Worm (Caenorhabditis elegans) whole organism, L4 larva: ENCODE measurements around the gene lin-52.

Experiments
- F10B5.3 ChIP-seq: sonication (generic microtip); optimal IDR thresholded peaks from 2 replicates; lab custom pipeline; 2016; ENCODE audit warnings: mild to moderate bottlenecking, missing genetic modification characterization, missing compliant biosample characterization
- R02D3.7 ChIP-seq: fragments of 150-350 bp; sonication (generic microtip); optimal IDR thresholded peaks from 3 replicates; lab custom pipeline; 2014; ENCODE audit warnings: missing biosample characterization, missing genetic modification characterization
- Y75B8A.6 ChIP-seq: fragments of 200-800 bp; sonication (Bioruptor generic); IDR thresholded peaks from 2 replicates; pipeline ENCODE4 v1.3.6; 2022; ENCODE audit warnings: missing genetic modification reagents, missing genetic modification characterization, missing compliant biosample characterization
- aha-1 ChIP-seq: fragments of 150-350 bp; peaks from one replicate; lab custom pipeline; 2014; ENCODE audit warnings: missing biosample characterization, missing genetic modification characterization
- aly-2 ChIP-seq: sonication (generic microtip); optimal IDR thresholded peaks from 2 replicates; lab custom pipeline; 2018; ENCODE audit warnings: missing biosample characterization, missing genetic modification characterization
- arid-1 ChIP-seq: fragments of 200-800 bp; sonication (Bioruptor generic); conservative IDR thresholded peaks from 2 replicates; pipeline ENCODE4 v1.3.6; 2022; ENCODE audit warnings: missing genetic modification reagents, missing genetic modification characterization, missing compliant biosample characterization
- ceh-28 ChIP-seq: fragments of 150-350 bp; optimal IDR thresholded peaks from 2 replicates; lab custom pipeline; 2014; ENCODE audit warnings: missing biosample characterization, missing genetic modification reagents, missing genetic modification characterization
- fos-1 ChIP-seq: fragments of 150-350 bp; optimal IDR thresholded peaks from 2 replicates; lab custom pipeline; 2014; ENCODE audit warnings: missing biosample characterization, missing genetic modification characterization
- hlh-11 ChIP-seq: fragments of 200-800 bp; sonication (Bioruptor generic); optimal IDR thresholded peaks from 2 replicates; lab custom pipeline; 2018; ENCODE audit warnings: mild to moderate bottlenecking, missing genetic modification characterization, missing compliant biosample characterization
- nhr-11 ChIP-seq: fragments of 150-350 bp; optimal IDR thresholded peaks from 2 replicates; lab custom pipeline; 2014; ENCODE audit warnings: missing biosample characterization, missing genetic modification characterization
- nhr-77 ChIP-seq: fragments of 150-350 bp; optimal IDR thresholded peaks from 2 replicates; lab custom pipeline; 2014; ENCODE audit warnings: missing biosample characterization, missing genetic modification characterization
- pha-4 ChIP-seq, 2 experiments: fragments of 150-350 bp in 1 of 2; fragments of 200-800 bp in 1 of 2; sonication (Bioruptor generic) in 1 of 2; IDR thresholded peaks in 1 of 2; optimal IDR thresholded peaks in 1 of 2; 2 replicates each; pipeline versions ENCODE4 v1.3.6 to Lab custom; 2014 to 2022; ENCODE audit warnings: missing genetic modification characterization in 2 of 2, missing genetic modification reagents in 2 of 2, missing biosample characterization in 1 of 2, missing compliant biosample characterization in 1 of 2
- snpc-4 ChIP-seq: fragments of 150-350 bp; optimal IDR thresholded peaks from 2 replicates; lab custom pipeline; 2014; ENCODE audit warnings: missing biosample characterization, missing genetic modification characterization

ce11 chrIII:9822942-9823341 lies 1.6 kb downstream of the lin-52 start, which contains the start of gene arl-5:
- no peak for TF ChIP-seq pha-4 (GFP tag; IDR thresholded peaks at IDR 0.05; lab: Robert Waterston, UW)
- no peak for TF ChIP-seq pha-4 (tag; optimal IDR thresholded peaks at IDR 0.05; lab: Kevin White, UChicago)
- TF ChIP-seq nhr-77 (tag; lab: Kevin White, UChicago), result no peak
- TF ChIP-seq F10B5.3 (tag; lab: Kevin White, UChicago), result no peak
- no peak for TF ChIP-seq Y75B8A.6 (GFP tag; lab: Robert Waterston, UW)
- no peak for TF ChIP-seq snpc-4
- no peak for TF ChIP-seq R02D3.7
- TF ChIP-seq ceh-28 (tag; lab: Kevin White, UChicago), result no peak
- TF ChIP-seq fos-1 (tag; lab: Kevin White, UChicago), result no peak
- no peak for TF ChIP-seq aly-2 (tag; lab: Kevin White, UChicago)
- no peak for TF ChIP-seq hlh-11 (tag; lab: Kevin White, UChicago)
- no peak for TF ChIP-seq arid-1 (GFP tag; lab: Robert Waterston, UW)
- no peak for TF ChIP-seq aha-1 (tag; lab: Kevin White, UChicago)
- TF ChIP-seq nhr-11 (tag; lab: Kevin White, UChicago), result no peak
